Worm (Caenorhabditis elegans): ENCODE results near the gene clec-61.

DNA sequence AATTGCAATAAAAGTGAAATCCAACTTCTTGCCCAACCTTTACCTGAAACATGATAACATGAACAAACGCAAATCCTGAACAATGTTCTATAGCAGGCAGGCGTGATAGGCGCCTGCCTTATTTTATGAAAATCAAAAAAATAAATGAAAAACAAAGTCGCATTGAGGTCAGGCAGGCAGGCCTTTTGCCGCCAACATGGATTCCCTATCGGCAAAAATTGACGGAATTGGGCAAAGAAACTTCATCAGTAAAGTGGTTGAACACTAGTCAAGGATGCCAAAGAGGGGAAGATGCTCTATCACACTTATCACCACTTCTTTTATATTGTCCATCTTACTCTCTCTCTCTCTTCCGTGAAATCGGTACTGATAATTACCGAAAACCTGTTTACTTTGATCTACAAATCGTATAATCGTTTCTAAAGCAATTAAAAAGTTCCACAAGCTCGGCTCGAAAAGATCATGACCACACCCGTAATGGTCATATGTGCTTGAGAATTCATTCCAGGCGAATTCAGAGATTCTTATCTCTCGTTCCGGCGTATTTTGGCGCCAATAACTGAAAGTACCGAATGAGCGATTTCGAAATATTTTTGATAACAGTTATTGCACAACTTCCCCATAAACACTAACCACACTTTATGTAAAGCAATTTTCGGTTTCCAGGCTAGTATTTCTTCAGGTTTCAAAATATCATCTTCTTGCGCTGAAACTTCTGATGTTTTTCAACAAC lies 8.3 kb downstream of the clec-61 start, which contains the start of the genes clec-60 and ZK666.11:
- TF ChIP-seq mdl-1 (tag; optimal IDR thresholded peaks at IDR 0.05) = no peak
- TF ChIP-seq F49E8.2 (tag; optimal IDR thresholded peaks at IDR 0.05; ENCODE audit: borderline replicate concordance) = no peak
- no peak for TF ChIP-seq unc-39 (tag; optimal IDR thresholded peaks at IDR 0.05)
- no peak for TF ChIP-seq ztf-11 (tag; optimal IDR thresholded peaks at IDR 0.05)
- no peak for TF ChIP-seq mes-2 (tag; optimal IDR thresholded peaks at IDR 0.05; ENCODE audit: poor library complexity, severe bottlenecking)
- TF ChIP-seq nhr-237 (tag; optimal IDR thresholded peaks at IDR 0.05) = no peak
- no peak for TF ChIP-seq daf-12 (tag; optimal IDR thresholded peaks at IDR 0.05)
- no peak for TF ChIP-seq lin-13 (GFP tag; optimal IDR thresholded peaks at IDR 0.05)
- no peak for TF ChIP-seq lin-39 (tag; optimal IDR thresholded peaks at IDR 0.05)

Data from whole organism, L4 larva.